Worm (Caenorhabditis elegans) whole organism, late embryonic: ENCODE data around the gene F49H6.12.

Experiments
- K09A11.1 ChIP-seq: sonication (generic microtip); optimal IDR thresholded peaks from 2 replicates; lab custom pipeline; 2017; ENCODE audit warnings: antibody characterized with exemption, mild to moderate bottlenecking, missing genetic modification characterization, missing compliant biosample characterization; ENCODE audit not compliant: insufficient read depth
- ahr-1 ChIP-seq: sonication (generic microtip); optimal IDR thresholded peaks from 2 replicates; lab custom pipeline; 2016; ENCODE audit warnings: missing genetic modification characterization, missing compliant biosample characterization
- ama-1 ChIP-seq: fragments of 150-350 bp; optimal IDR thresholded peaks from 2 replicates; lab custom pipeline; 2014
- ceh-22 ChIP-seq: sonication (generic microtip); optimal IDR thresholded peaks from 2 replicates; lab custom pipeline; 2017; ENCODE audit warnings: missing biosample characterization, missing genetic modification characterization
- ceh-9 ChIP-seq: sonication (generic microtip); optimal IDR thresholded peaks from 2 replicates; lab custom pipeline; 2016; ENCODE audit warnings: mild to moderate bottlenecking, missing genetic modification characterization, inconsistent platforms, missing compliant biosample characterization
- hlh-30 ChIP-seq: sonication (generic microtip); optimal IDR thresholded peaks from 2 replicates; lab custom pipeline; 2017; ENCODE audit warnings: antibody characterized with exemption, missing genetic modification characterization, missing compliant biosample characterization; ENCODE audit not compliant: insufficient read depth
- nfya-1 ChIP-seq: sonication (generic microtip); optimal IDR thresholded peaks from 2 replicates; lab custom pipeline; 2017; ENCODE audit warnings: missing genetic modification characterization, mild to moderate bottlenecking, missing compliant biosample characterization, antibody characterized with exemption, moderate library complexity
- nhr-11 ChIP-seq: fragments of 150-350 bp; optimal IDR thresholded peaks from 2 replicates; lab custom pipeline; 2014; ENCODE audit warnings: missing biosample characterization, missing genetic modification characterization
- npax-4 ChIP-seq: sonication (generic microtip); optimal IDR thresholded peaks from 2 replicates; lab custom pipeline; 2016; ENCODE audit warnings: missing genetic modification characterization, missing compliant biosample characterization
- pha-4 ChIP-seq: fragments of 150-350 bp; optimal IDR thresholded peaks from 2 replicates; lab custom pipeline; 2018; ENCODE audit warnings: missing biosample characterization, missing genetic modification reagents, missing genetic modification characterization
- rnt-1 ChIP-seq: sonication (generic microtip); optimal IDR thresholded peaks from 2 replicates; lab custom pipeline; 2016; ENCODE audit warnings: missing genetic modification characterization, missing compliant biosample characterization
- ttx-3 ChIP-seq: sonication (generic microtip); optimal IDR thresholded peaks from 2 replicates; lab custom pipeline; 2016; ENCODE audit warnings: missing genetic modification reagents, missing genetic modification characterization, missing compliant biosample characterization
- ztf-16 ChIP-seq: sonication (generic microtip); optimal IDR thresholded peaks from 2 replicates; lab custom pipeline; 2017; ENCODE audit warnings: missing genetic modification characterization, missing compliant biosample characterization

- TF ChIP-seq ceh-22 (tag; lab: Kevin White, UChicago) (no peak), hlh-30 (tag; lab: Kevin White, UChicago) (no peak), ceh-9 (tag; lab: Kevin White, UChicago) (no peak), ztf-16 (tag; lab: Kevin White, UChicago) (no peak), nfya-1 (tag; lab: Kevin White, UChicago) (no peak), pha-4 (tag; lab: Kevin White, UChicago) (no peak), rnt-1 (tag; lab: Kevin White, UChicago) (no peak), ttx-3 (no peak), ahr-1 (tag; lab: Kevin White, UChicago) (no peak), ama-1 (lab: Kevin White, UChicago) (no peak), nhr-11 (no peak), npax-4 (no peak), K09A11.1 (tag; lab: Kevin White, UChicago) (no peak)
These were observed at the start of gene F49H6.12 for ce11 chrV:17021361-17021760.
